Worm (Caenorhabditis elegans) whole organism, midembryonic: ENCODE results near the gene Y46G5A.23.

ENCODE experiments used
- flt-1 ChIP-seq: fragments of 200-800 bp; sonication (Bioruptor generic); IDR thresholded peaks from 2 replicates; pipeline ENCODE4 v1.3.6; 2022; ENCODE audit warnings: missing genetic modification characterization, missing compliant biosample characterization
- tab-1 ChIP-seq: fragments of 200-800 bp; sonication (Bioruptor generic); IDR thresholded peaks from 2 replicates; pipeline ENCODE4 v1.3.6; 2022; ENCODE audit warnings: missing genetic modification characterization, missing compliant biosample characterization
- ztf-29 ChIP-seq: fragments of 200-800 bp; sonication (Bioruptor generic); IDR thresholded peaks from 2 replicates; pipeline ENCODE4 v1.3.6; 2022; ENCODE audit warnings: missing genetic modification reagents, missing genetic modification characterization, missing compliant biosample characterization

DNA sequence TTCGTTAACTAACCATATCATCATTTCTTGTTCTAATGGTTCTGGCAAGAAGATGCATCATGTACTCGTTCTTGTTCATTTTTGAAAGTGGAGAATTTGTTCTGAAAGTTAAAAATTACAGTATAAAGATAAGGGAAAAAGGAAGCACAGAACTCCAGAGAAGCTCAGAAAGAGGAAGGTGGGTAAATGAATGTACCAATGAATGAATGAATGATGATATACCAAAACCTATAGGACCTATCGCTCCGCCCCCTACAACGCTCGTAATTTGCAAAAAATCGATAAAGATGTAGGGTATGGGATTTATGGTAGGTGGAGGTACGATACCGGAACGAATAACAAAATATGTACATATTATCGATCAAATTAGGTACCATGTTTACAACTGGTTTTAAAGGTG is 19.0 kb upstream of the Y46G5A.23 start, which contains the start of gene pes-10:
- TF ChIP-seq ztf-29 (GFP tag; lab: Robert Waterston, UW) (no peak), tab-1 (GFP tag; lab: Robert Waterston, UW) (no peak), flt-1 (GFP tag; lab: Robert Waterston, UW) (no peak)
